Fruit fly (Drosophila melanogaster) whole organism, embryonic: Measurements from ENCODE around the gene CG5808.

ENCODE experiments used
- Ada2b ChIP-seq: fragments of 200-800 bp; sonication (Bioruptor generic); IDR thresholded peaks from 2 replicates; pipeline ENCODE4 v1.3.6; 2022; ENCODE audit warnings: missing biosample characterization, missing genetic modification characterization
- CG10147 ChIP-seq: fragments of 200-800 bp; sonication (Bioruptor generic); optimal IDR thresholded peaks from 2 replicates; lab custom pipeline; 2019; ENCODE audit warnings: missing biosample characterization, mild to moderate bottlenecking, missing genetic modification characterization, moderate library complexity
- CG11085 ChIP-seq: fragments of 200-800 bp; sonication (Bioruptor generic); IDR thresholded peaks from 2 replicates; pipeline ENCODE4 v1.3.6; 2022; ENCODE audit warnings: missing biosample characterization, missing genetic modification characterization
- CG12299 ChIP-seq: fragments of 200-800 bp; sonication (Bioruptor generic); optimal IDR thresholded peaks from 2 replicates; lab custom pipeline; 2018; ENCODE audit warnings: missing biosample characterization, mild to moderate bottlenecking, missing genetic modification characterization
- CG12769 ChIP-seq: fragments of 200-800 bp; sonication (Bioruptor generic); optimal IDR thresholded peaks from 2 replicates; lab custom pipeline; 2019; ENCODE audit warnings: missing biosample characterization, mild to moderate bottlenecking, missing genetic modification characterization, moderate library complexity
- CG13424 ChIP-seq: fragments of 200-800 bp; sonication (Bioruptor generic); optimal IDR thresholded peaks from 2 replicates; lab custom pipeline; 2019; ENCODE audit warnings: missing biosample characterization, mild to moderate bottlenecking, missing genetic modification characterization, moderate library complexity
- CG1529 ChIP-seq: fragments of 200-800 bp; sonication (Bioruptor generic); optimal IDR thresholded peaks from 3 replicates; lab custom pipeline; 2018; ENCODE audit warnings: missing biosample characterization, missing genetic modification characterization
- CG15514 ChIP-seq: fragments of 200-800 bp; sonication (Bioruptor generic); optimal IDR thresholded peaks from 3 replicates; lab custom pipeline; 2017; ENCODE audit warnings: missing biosample characterization, missing genetic modification characterization, mild to moderate bottlenecking, moderate library complexity, missing genetic modification reagents
- CG1602 ChIP-seq: fragments of 200-800 bp; sonication (Bioruptor generic); optimal IDR thresholded peaks from 3 replicates; lab custom pipeline; 2016; ENCODE audit warnings: missing biosample characterization, missing genetic modification characterization
- CG17802 ChIP-seq: fragments of 200-800 bp; sonication (Bioruptor generic); optimal IDR thresholded peaks from 2 replicates; lab custom pipeline; 2018; ENCODE audit warnings: missing biosample characterization, mild to moderate bottlenecking, missing genetic modification characterization, moderate library complexity
- CG2120 ChIP-seq: fragments of 200-800 bp; sonication (Bioruptor generic); optimal IDR thresholded peaks from 3 replicates; lab custom pipeline; 2016; ENCODE audit warnings: missing biosample characterization, missing genetic modification characterization
- CG3065 ChIP-seq: fragments of 200-800 bp; sonication (Bioruptor generic); optimal IDR thresholded peaks from 2 replicates; lab custom pipeline; 2016; ENCODE audit warnings: missing biosample characterization, missing genetic modification characterization
- CG32767 ChIP-seq: fragments of 200-800 bp; sonication (Bioruptor generic); IDR thresholded peaks from 2 replicates; pipeline ENCODE4 v1.3.6; 2022; ENCODE audit warnings: missing biosample characterization, missing genetic modification characterization
- CG34224 ChIP-seq: fragments of 200-800 bp; sonication (Bioruptor generic); IDR thresholded peaks from 3 replicates; pipeline ENCODE4 v1.3.6; 2022; ENCODE audit warnings: missing biosample characterization, missing genetic modification characterization; ENCODE audit not compliant: partially characterized antibody
- CG4404 ChIP-seq: fragments of 200-800 bp; sonication (Bioruptor generic); IDR thresholded peaks from 2 replicates; pipeline ENCODE4 v1.3.6; 2022; ENCODE audit warnings: missing biosample characterization, missing genetic modification characterization
- CG7372 ChIP-seq: fragments of 200-800 bp; sonication (Bioruptor generic); IDR thresholded peaks from 2 replicates; pipeline ENCODE4 v1.3.6; 2022; ENCODE audit warnings: missing biosample characterization, missing genetic modification characterization
- CG8924 ChIP-seq: fragments of 200-800 bp; optimal IDR thresholded peaks from 3 replicates; lab custom pipeline; 2019; ENCODE audit warnings: missing biosample characterization, mild to moderate bottlenecking, missing genetic modification characterization, moderate library complexity
- CG8944 ChIP-seq: fragments of 200-800 bp; sonication (Bioruptor generic); optimal IDR thresholded peaks from 3 replicates; lab custom pipeline; 2016; ENCODE audit warnings: missing biosample characterization, missing genetic modification characterization
- CG9727 ChIP-seq: fragments of 200-800 bp; sonication (Bioruptor generic); optimal IDR thresholded peaks from 3 replicates; lab custom pipeline; 2017; ENCODE audit warnings: missing biosample characterization, mild to moderate bottlenecking, missing genetic modification characterization
- CG9817 ChIP-seq: fragments of 200-800 bp; sonication (Bioruptor generic); optimal IDR thresholded peaks from 2 replicates; lab custom pipeline; 2018; ENCODE audit warnings: missing biosample characterization, mild to moderate bottlenecking, missing genetic modification characterization, moderate library complexity
- Dek ChIP-seq: fragments of 200-800 bp; sonication (Bioruptor generic); optimal IDR thresholded peaks from 3 replicates; lab custom pipeline; 2019; ENCODE audit warnings: missing biosample characterization, mild to moderate bottlenecking, missing genetic modification characterization, moderate library complexity
- Gug ChIP-seq: fragments of 200-800 bp; sonication (Bioruptor generic); IDR thresholded peaks from 4 replicates; pipeline ENCODE4 v1.3.6; 2022; ENCODE audit warnings: missing biosample characterization, missing genetic modification characterization
- H15 ChIP-seq: fragments of 200-800 bp; sonication (Bioruptor generic); IDR thresholded peaks from 3 replicates; pipeline ENCODE4 v1.3.6; 2022; ENCODE audit warnings: missing biosample characterization, missing genetic modification characterization
- HHEX ChIP-seq: fragments of 200-800 bp; sonication (Bioruptor generic); optimal IDR thresholded peaks from 3 replicates; lab custom pipeline; 2017; ENCODE audit warnings: missing biosample characterization, mild to moderate bottlenecking, missing genetic modification characterization, missing genetic modification reagents
- HLH54F ChIP-seq: fragments of 200-800 bp; sonication (Bioruptor generic); optimal IDR thresholded peaks from 3 replicates; lab custom pipeline; 2016; ENCODE audit warnings: missing biosample characterization, missing genetic modification characterization
- Hmx ChIP-seq: fragments of 200-800 bp; sonication (Bioruptor generic); optimal IDR thresholded peaks from 2 replicates; lab custom pipeline; 2016; ENCODE audit warnings: missing biosample characterization, missing genetic modification characterization
- Hr51 ChIP-seq, 2 experiments: fragments of 200-800 bp; sonication (Bioruptor generic); optimal IDR thresholded peaks; 2 replicates in 1 of 2; 3 replicates in 1 of 2; lab custom pipeline; 2016 to 2018; ENCODE audit warnings: missing biosample characterization in 2 of 2, missing genetic modification characterization in 2 of 2, mild to moderate bottlenecking in 1 of 2, moderate library complexity in 1 of 2
- Lim3 ChIP-seq: fragments of 200-800 bp; sonication (Bioruptor generic); IDR thresholded peaks from 2 replicates; pipeline ENCODE4 v1.3.6; 2022; ENCODE audit warnings: missing biosample characterization, missing genetic modification characterization
- Lpt ChIP-seq: fragments of >200 bp; optimal IDR thresholded peaks from 2 replicates; lab custom pipeline; 2018; ENCODE audit warnings: missing biosample characterization, missing genetic modification characterization
- Med ChIP-seq: fragments of 200-800 bp; sonication (Bioruptor generic); peaks from one replicate; lab custom pipeline; 2016; ENCODE audit warnings: missing biosample characterization, missing genetic modification characterization, mild to moderate bottlenecking, inconsistent platforms, moderate library complexity
- NC2α ChIP-seq: fragments of 200-800 bp; sonication (Bioruptor generic); optimal IDR thresholded peaks from 2 replicates; lab custom pipeline; 2016; ENCODE audit warnings: missing biosample characterization, missing genetic modification characterization
- NfI ChIP-seq: fragments of 200-800 bp; sonication (Bioruptor generic); optimal IDR thresholded peaks from 3 replicates; lab custom pipeline; 2018; ENCODE audit warnings: missing biosample characterization, mild to moderate bottlenecking, missing genetic modification characterization, moderate library complexity
- Rfx ChIP-seq: fragments of 200-800 bp; sonication (Bioruptor generic); IDR thresholded peaks from 2 replicates; pipeline ENCODE4 v1.3.6; 2022; ENCODE audit warnings: missing biosample characterization, missing genetic modification characterization
- Tbp ChIP-seq: fragments of >200 bp; optimal IDR thresholded peaks from 2 replicates; lab custom pipeline; 2018; ENCODE audit warnings: missing biosample characterization, missing genetic modification characterization
- ac ChIP-seq: fragments of 200-800 bp; sonication (Bioruptor generic); optimal IDR thresholded peaks from 3 replicates; lab custom pipeline; 2017; ENCODE audit warnings: missing biosample characterization, mild to moderate bottlenecking, missing genetic modification characterization
- al ChIP-seq: fragments of 200-800 bp; sonication (Bioruptor generic); IDR thresholded peaks from 2 replicates; pipeline ENCODE4 v1.3.6; 2022; ENCODE audit warnings: missing biosample characterization, missing genetic modification characterization
- ato ChIP-seq: fragments of 200-800 bp; sonication (Bioruptor generic); IDR thresholded peaks from 2 replicates; pipeline ENCODE4 v1.3.6; 2022; ENCODE audit warnings: missing biosample characterization, missing genetic modification characterization; ENCODE audit not compliant: partially characterized antibody
- az2 ChIP-seq: fragments of 200-800 bp; sonication (Bioruptor generic); optimal IDR thresholded peaks from 3 replicates; lab custom pipeline; 2016; ENCODE audit warnings: missing biosample characterization, missing genetic modification characterization
- bab2 ChIP-seq: fragments of 200-800 bp; sonication (Bioruptor generic); optimal IDR thresholded peaks from 2 replicates; lab custom pipeline; 2016; ENCODE audit warnings: missing biosample characterization, missing genetic modification characterization
- chm ChIP-seq: fragments of 200-800 bp; sonication (Bioruptor generic); IDR thresholded peaks from 2 replicates; pipeline ENCODE4 v1.3.6; 2022; ENCODE audit warnings: missing biosample characterization, missing genetic modification characterization
- crol ChIP-seq: fragments of 200-800 bp; sonication (Bioruptor generic); IDR thresholded peaks from 2 replicates; pipeline ENCODE4 v1.3.6; 2022; ENCODE audit warnings: missing biosample characterization, missing genetic modification characterization
- fru ChIP-seq: fragments of >200 bp; optimal IDR thresholded peaks from 2 replicates; lab custom pipeline; 2017
- grau ChIP-seq: fragments of 200-800 bp; optimal IDR thresholded peaks from 3 replicates; lab custom pipeline; 2019; ENCODE audit warnings: missing biosample characterization, mild to moderate bottlenecking, missing genetic modification characterization, moderate library complexity
- kah ChIP-seq: fragments of 200-800 bp; sonication (Bioruptor generic); optimal IDR thresholded peaks from 2 replicates; lab custom pipeline; 2018; ENCODE audit warnings: missing biosample characterization, mild to moderate bottlenecking, missing genetic modification characterization
- nau ChIP-seq: fragments of 200-800 bp; sonication (Bioruptor generic); optimal IDR thresholded peaks from 3 replicates; lab custom pipeline; 2017; ENCODE audit warnings: missing biosample characterization, mild to moderate bottlenecking, missing genetic modification characterization, missing genetic modification reagents
- pros ChIP-seq: fragments of 200-800 bp; sonication (Bioruptor generic); optimal IDR thresholded peaks from 3 replicates; lab custom pipeline; 2019; ENCODE audit warnings: missing biosample characterization, mild to moderate bottlenecking, missing genetic modification characterization, moderate library complexity
- schlank ChIP-seq: fragments of 200-800 bp; sonication (Bioruptor generic); optimal IDR thresholded peaks from 2 replicates; lab custom pipeline; 2018; ENCODE audit warnings: missing biosample characterization, mild to moderate bottlenecking, missing genetic modification characterization
- shn ChIP-seq: fragments of 200-800 bp; sonication (Bioruptor generic); optimal IDR thresholded peaks from 3 replicates; lab custom pipeline; 2016; ENCODE audit warnings: missing biosample characterization, missing genetic modification characterization
- tx ChIP-seq: fragments of 200-800 bp; sonication (Bioruptor generic); optimal IDR thresholded peaks from 2 replicates; lab custom pipeline; 2016; ENCODE audit warnings: missing biosample characterization, missing genetic modification characterization
- usp ChIP-seq: fragments of >200 bp; optimal IDR thresholded peaks from 2 replicates; lab custom pipeline; 2017; ENCODE audit warnings: missing biosample characterization, missing genetic modification characterization
- vfl ChIP-seq: fragments of 200-800 bp; sonication (Bioruptor generic); optimal IDR thresholded peaks from 2 replicates; lab custom pipeline; 2016; ENCODE audit warnings: missing biosample characterization, missing genetic modification characterization
- vvl ChIP-seq: fragments of 200-800 bp; sonication (Bioruptor generic); IDR thresholded peaks from 2 replicates; pipeline ENCODE4 v1.3.6; 2022; ENCODE audit warnings: missing biosample characterization, missing genetic modification characterization

CG5808 gene

dm6 chr3R:24809576-24810279 is 7.1 kb downstream of the CG5808 start (continued):
- TF ChIP-seq CG9727 (GFP tag; lab: Kevin White, UChicago) (peak; percentile 47), NfI (GFP tag; lab: Kevin White, UChicago) (no peak), CG8944 (GFP tag; lab: Kevin White, UChicago) (no peak), H15 (GFP tag; lab: Robert Waterston, UW) (no peak), al (GFP tag; lab: Robert Waterston, UW) (no peak), usp (GFP tag; lab: Kevin White, UChicago) (no peak), az2 (GFP tag; lab: Kevin White, UChicago) (no peak), schlank (tag; lab: Kevin White, UChicago) (peak; percentile 43), nau (GFP tag; lab: Kevin White, UChicago) (no peak), Lim3 (no peak), CG17802 (tag; lab: Kevin White, UChicago) (no peak), CG11085 (GFP tag; lab: Robert Waterston, UW) (no peak), CG4404 (GFP tag; lab: Robert Waterston, UW) (no peak), CG1529 (peak; percentile 39), CG10147 (peak; percentile 39), pros (GFP tag; lab: Kevin White, UChicago) (no peak), CG1602 (GFP tag; lab: Kevin White, UChicago) (no peak), grau (tag; lab: Kevin White, UChicago) (no peak), fru (lab: Kevin White, UChicago) (no peak), CG12769 (tag; lab: Kevin White, UChicago) (no peak), Lpt (GFP tag; lab: Kevin White, UChicago) (no peak), Dek (tag; lab: Kevin White, UChicago) (peak; percentile 16), CG8924 (tag; lab: Kevin White, UChicago) (peak; percentile 16), Gug (GFP tag; lab: Robert Waterston, UW) (no peak), vvl (GFP tag; lab: Robert Waterston, UW) (no peak), chm (GFP tag; lab: Robert Waterston, UW) (no peak), tx (GFP tag; lab: Kevin White, UChicago) (no peak), HLH54F (no peak), Hmx (no peak), Tbp (GFP tag; lab: Kevin White, UChicago) (no peak), HHEX (peak; percentile 67), CG34224 (GFP tag; lab: Robert Waterston, UW) (no peak), crol (GFP tag; lab: Robert Waterston, UW) (no peak), kah (GFP tag; lab: Kevin White, UChicago) (no peak), CG13424 (tag; lab: Kevin White, UChicago) (peak; percentile 54), Ada2b (no peak), CG3065 (GFP tag; lab: Kevin White, UChicago) (no peak), bab2 (no peak), Rfx (GFP tag; lab: Robert Waterston, UW) (no peak), ato (GFP tag; lab: Robert Waterston, UW) (no peak), shn (GFP tag; lab: Kevin White, UChicago) (no peak), vfl (GFP tag; lab: Kevin White, UChicago) (no peak), Hr51 (GFP tag; optimal IDR thresholded peaks at IDR 0.05; lab: Kevin White, UChicago) (no peak), NC2α (GFP tag; lab: Kevin White, UChicago) (no peak), Med (GFP tag; lab: Kevin White, UChicago) (peak; percentile 84), CG9817 (tag; lab: Kevin White, UChicago) (peak; percentile 9), CG2120 (no peak), CG12299 (tag; lab: Kevin White, UChicago) (peak; percentile 65), CG32767 (GFP tag; lab: Robert Waterston, UW) (no peak), CG15514 (GFP tag; lab: Kevin White, UChicago) (peak; percentile 74), CG7372 (no peak), ac (no peak)
